Worm (Caenorhabditis elegans): Measurements from ENCODE around the gene C10A4.4.

- no peak for TF ChIP-seq mef-2 (tag; optimal IDR thresholded peaks at IDR 0.05)
- TF ChIP-seq unc-130 (tag; optimal IDR thresholded peaks at IDR 0.05) = no peak
- TF ChIP-seq ztf-11 (tag; optimal IDR thresholded peaks at IDR 0.05) = no peak
- TF ChIP-seq vab-15 (tag; optimal IDR thresholded peaks at IDR 0.05) = no peak
- TF ChIP-seq blmp-1 (tag; optimal IDR thresholded peaks at IDR 0.05) = no peak
- no peak for TF ChIP-seq nhr-237 (tag; optimal IDR thresholded peaks at IDR 0.05)
- TF ChIP-seq nhr-47 (tag; optimal IDR thresholded peaks at IDR 0.05) = no peak
- TF ChIP-seq ces-1 (GFP tag; optimal IDR thresholded peaks at IDR 0.05) = no peak
- no peak for TF ChIP-seq unc-86 (tag; optimal IDR thresholded peaks at IDR 0.05)
- no peak for TF ChIP-seq nhr-20 (tag; optimal IDR thresholded peaks at IDR 0.05)
Observed at ce11 chrX:7397935-7398334, 3.0 kb upstream of the C10A4.4 start, which contains the start of gene C10A4.13.
